Fruit fly (Drosophila melanogaster): ENCODE data around the gene Mat89Ba.
A peak's percentile ranks its signal among the peaks of the same experiment; 100 is the strongest.

The Mat89Ba gene

DNA sequence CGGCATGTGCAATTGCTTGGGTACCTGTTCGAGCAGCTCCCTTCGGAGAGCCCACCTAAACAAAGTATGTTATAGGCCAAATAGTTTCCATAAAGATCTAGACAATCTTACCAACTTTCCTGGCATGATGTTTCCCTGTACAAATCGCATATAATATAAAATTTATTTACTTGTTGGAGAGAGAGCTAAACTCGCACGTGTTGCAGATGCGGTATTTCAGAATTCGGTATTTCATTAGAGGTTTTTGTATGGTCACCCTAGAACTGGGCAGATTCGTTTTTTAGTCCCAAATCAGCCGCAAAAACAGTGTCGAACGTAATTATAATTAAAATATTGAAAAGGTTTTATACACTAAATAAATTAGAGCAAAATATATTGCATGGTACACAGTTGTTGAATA is at the start of gene Mat89Ba, which contains the start of gene gish:
Gene Mat89Ba, minus strand, starts transcription at position 231 of the 400 bp plus-strand sequence.
Gene gish, plus strand, starts transcription at position 268 of the 400 bp plus-strand sequence.
- no peak for TF ChIP-seq CG15710 (tag; optimal IDR thresholded peaks at IDR 0.05)
- no peak for TF ChIP-seq fd96Ca (GFP tag; IDR thresholded peaks at IDR 0.05)
- TF ChIP-seq D1 (tag; optimal IDR thresholded peaks at IDR 0.05), result no peak
- no peak for TF ChIP-seq CG34367 (tag; optimal IDR thresholded peaks at IDR 0.05)
- no peak for TF ChIP-seq CG4496 (GFP tag; IDR thresholded peaks at IDR 0.05)
- no peak for TF ChIP-seq Pif1B (GFP tag; optimal IDR thresholded peaks at IDR 0.05)
- no peak for TF ChIP-seq CG14655 (GFP tag; optimal IDR thresholded peaks at IDR 0.05)
- TF ChIP-seq rn (GFP tag; IDR thresholded peaks at IDR 0.05), result no peak
- TF ChIP-seq gl (tag; optimal IDR thresholded peaks at IDR 0.05), result no peak

DNA sequence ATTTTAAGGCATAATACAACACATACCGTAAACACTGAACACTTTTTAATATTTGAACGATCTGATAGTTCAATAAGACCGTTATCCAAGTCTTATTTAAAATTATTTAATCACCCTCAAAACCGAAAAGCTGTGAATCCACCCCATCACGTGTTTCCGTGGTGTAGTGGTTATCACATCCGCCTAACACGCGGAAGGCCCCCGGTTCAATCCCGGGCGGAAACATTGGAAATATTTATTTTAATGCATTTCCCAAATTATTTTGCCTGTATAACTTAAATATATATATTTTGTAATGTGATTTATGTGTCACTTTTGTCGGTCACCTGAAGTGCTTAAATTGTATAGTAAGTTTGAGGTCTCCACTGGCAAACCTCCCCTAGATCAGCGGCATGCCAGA is 49.3 kb upstream of the Mat89Ba start, which contains the start of gene CG44044:
Gene CG44044, plus strand, starts transcription at position 301 of the 400 bp plus-strand sequence.
- no peak for TF ChIP-seq CG10348 (GFP tag; IDR thresholded peaks at IDR 0.05)
- TF ChIP-seq EcR (GFP tag; optimal IDR thresholded peaks at IDR 0.05), result no peak
- no peak for TF ChIP-seq Ets98B (GFP tag; IDR thresholded peaks at IDR 0.05)
- TF ChIP-seq D1 (tag; optimal IDR thresholded peaks at IDR 0.05), result no peak
- no peak for TF ChIP-seq CG4496 (GFP tag; IDR thresholded peaks at IDR 0.05)
- TF ChIP-seq fd96Ca (GFP tag; IDR thresholded peaks at IDR 0.05), result no peak
- no peak for TF ChIP-seq CG15710 (tag; optimal IDR thresholded peaks at IDR 0.05)
- TF ChIP-seq Pif1B (GFP tag; optimal IDR thresholded peaks at IDR 0.05), result no peak
- TF ChIP-seq CG8159 (tag; optimal IDR thresholded peaks at IDR 0.05), result no peak
- TF ChIP-seq CG13204 (GFP tag; optimal IDR thresholded peaks at IDR 0.05), result no peak
- no peak for TF ChIP-seq CG34367 (tag; optimal IDR thresholded peaks at IDR 0.05)
- TF ChIP-seq rn (GFP tag; IDR thresholded peaks at IDR 0.05), result no peak
- no peak for TF ChIP-seq CG12605 (GFP tag; IDR thresholded peaks at IDR 0.05)
- TF ChIP-seq Pif1A (GFP tag; optimal IDR thresholded peaks at IDR 0.05), result no peak
- no peak for TF ChIP-seq Snoo (tag; optimal IDR thresholded peaks at IDR 0.05)
- TF ChIP-seq CG14655 (GFP tag; optimal IDR thresholded peaks at IDR 0.05), result no peak
- no peak for TF ChIP-seq CG17806 (tag; optimal IDR thresholded peaks at IDR 0.05)
- TF ChIP-seq CG8301 (tag; optimal IDR thresholded peaks at IDR 0.05), result no peak
- no peak for TF ChIP-seq gl (tag; optimal IDR thresholded peaks at IDR 0.05)
- no peak for TF ChIP-seq CG9948 (tag; optimal IDR thresholded peaks at IDR 0.05)

DNA sequence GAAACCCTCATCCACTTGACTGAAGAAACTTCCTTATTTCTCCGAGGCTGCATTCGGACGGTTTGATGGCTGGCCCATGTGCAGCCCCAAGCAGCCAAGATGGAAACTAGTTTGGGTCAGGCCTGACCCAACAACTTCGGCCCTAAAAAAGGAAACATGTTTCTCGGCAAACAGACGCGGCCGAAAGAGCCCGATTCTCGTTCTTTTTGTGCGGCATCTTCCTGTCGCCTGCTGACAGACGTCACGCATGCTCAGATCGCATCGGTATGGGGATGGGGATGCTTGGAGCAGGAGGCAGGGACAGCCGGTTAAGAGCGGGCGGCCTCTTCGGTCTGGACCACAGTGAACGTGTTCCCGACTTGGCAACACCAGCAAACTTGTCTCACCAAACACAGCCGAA is 44.5 kb upstream of the Mat89Ba start:
- TF ChIP-seq Pif1B (GFP tag; optimal IDR thresholded peaks at IDR 0.05), result no peak
- no peak for TF ChIP-seq CG14655 (GFP tag; optimal IDR thresholded peaks at IDR 0.05)
- TF ChIP-seq CG8159 (tag; optimal IDR thresholded peaks at IDR 0.05), result no peak
- no peak for TF ChIP-seq CG9948 (tag; optimal IDR thresholded peaks at IDR 0.05)
- no peak for TF ChIP-seq Ets98B (GFP tag; IDR thresholded peaks at IDR 0.05)
- no peak for TF ChIP-seq rn (GFP tag; IDR thresholded peaks at IDR 0.05)
- peak; percentile 15 for TF ChIP-seq Snoo (tag; optimal IDR thresholded peaks at IDR 0.05)
- no peak for TF ChIP-seq CG32121 (GFP tag; IDR thresholded peaks at IDR 0.05)
- TF ChIP-seq CG10348 (GFP tag; IDR thresholded peaks at IDR 0.05), result no peak
- TF ChIP-seq EcR (GFP tag; optimal IDR thresholded peaks at IDR 0.05), result peak; percentile 80
- no peak for TF ChIP-seq CG17806 (tag; optimal IDR thresholded peaks at IDR 0.05)
- TF ChIP-seq CG15710 (tag; optimal IDR thresholded peaks at IDR 0.05), result no peak
- no peak for TF ChIP-seq D1 (tag; optimal IDR thresholded peaks at IDR 0.05)
- no peak for TF ChIP-seq CG8301 (tag; optimal IDR thresholded peaks at IDR 0.05)
- TF ChIP-seq fd96Ca (GFP tag; IDR thresholded peaks at IDR 0.05), result no peak
- no peak for TF ChIP-seq CG34367 (tag; optimal IDR thresholded peaks at IDR 0.05)
- peak; percentile 54; the same call in 2 of the 3 replicates for TF ChIP-seq CG4496 (GFP tag; IDR thresholded peaks at IDR 0.05)
- peak; percentile 15 for TF ChIP-seq gl (tag; optimal IDR thresholded peaks at IDR 0.05)
- no peak for TF ChIP-seq CG12605 (GFP tag; IDR thresholded peaks at IDR 0.05)
- TF ChIP-seq Pif1A (GFP tag; optimal IDR thresholded peaks at IDR 0.05), result peak; percentile 30
- TF ChIP-seq CG13204 (GFP tag; optimal IDR thresholded peaks at IDR 0.05), result peak; percentile 54

DNA sequence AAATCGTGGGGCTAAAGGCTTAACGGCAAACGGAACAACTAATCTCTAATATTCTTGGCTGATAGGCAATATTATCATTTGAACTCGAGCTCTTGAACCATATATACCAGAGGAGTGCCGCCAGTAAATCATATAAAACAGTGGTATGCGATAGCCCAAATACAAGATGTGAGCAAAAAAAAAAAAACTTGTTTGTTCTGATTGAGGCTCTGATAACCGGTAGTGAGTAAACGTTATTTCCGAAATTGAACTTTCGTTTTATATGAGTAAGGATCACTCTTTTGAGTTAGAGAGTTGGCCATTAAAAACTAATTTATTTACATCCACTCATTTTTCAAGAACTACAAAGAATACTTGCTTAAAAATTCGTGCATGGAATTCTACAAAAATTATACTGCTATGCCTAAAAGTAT is 37.9 kb upstream of the Mat89Ba start:
- TF ChIP-seq EcR (GFP tag; optimal IDR thresholded peaks at IDR 0.05) (no peak), Pif1A (GFP tag; optimal IDR thresholded peaks at IDR 0.05) (no peak), Pif1B (GFP tag; optimal IDR thresholded peaks at IDR 0.05) (no peak), CG10348 (GFP tag; IDR thresholded peaks at IDR 0.05) (no peak), CG9948 (tag; optimal IDR thresholded peaks at IDR 0.05) (no peak), rn (GFP tag; IDR thresholded peaks at IDR 0.05) (no peak), CG32121 (GFP tag; IDR thresholded peaks at IDR 0.05) (no peak), gl (tag; optimal IDR thresholded peaks at IDR 0.05) (no peak), CG15710 (tag; optimal IDR thresholded peaks at IDR 0.05) (no peak), D1 (tag; optimal IDR thresholded peaks at IDR 0.05) (no peak), CG12605 (GFP tag; IDR thresholded peaks at IDR 0.05) (no peak)

DNA sequence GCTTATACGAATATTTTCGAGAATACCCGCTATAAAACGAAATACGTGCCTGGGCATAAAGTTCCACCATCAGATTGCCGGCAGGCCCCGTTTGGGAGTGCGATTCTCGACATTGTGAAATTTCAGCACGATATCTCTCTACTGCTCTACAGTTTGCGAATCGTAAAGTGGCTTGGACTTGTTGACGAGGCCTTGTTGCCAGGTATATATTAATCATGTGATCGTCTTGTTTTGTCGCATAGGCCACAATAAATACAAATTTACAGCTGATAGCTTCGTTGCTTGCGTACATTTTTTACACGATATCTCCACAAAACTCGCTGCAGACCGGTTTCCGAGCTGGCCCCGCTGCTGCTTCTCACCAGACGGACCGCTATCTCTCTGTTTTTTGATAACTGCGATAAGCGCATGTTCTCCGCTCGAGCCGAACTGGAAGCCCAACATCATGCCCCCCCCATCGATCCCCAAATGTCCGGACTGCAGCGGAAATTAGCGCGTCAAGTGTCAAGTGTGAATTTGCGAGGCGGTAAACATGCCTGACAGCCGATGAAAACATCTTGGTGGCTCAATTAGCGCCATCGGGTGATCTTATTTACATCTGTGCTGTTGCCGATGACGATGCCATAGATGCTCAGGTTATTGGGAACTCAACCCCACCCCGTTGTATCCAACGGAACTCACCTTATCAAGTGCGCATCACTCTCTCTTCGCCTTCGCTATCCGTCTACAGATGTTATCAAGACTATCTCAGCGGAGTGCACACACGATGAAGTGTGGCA is 37.3 kb upstream of the Mat89Ba start:
- TF ChIP-seq EcR (GFP tag; optimal IDR thresholded peaks at IDR 0.05) (no peak), CG15710 (tag; optimal IDR thresholded peaks at IDR 0.05) (peak; percentile 10), CG8301 (tag; optimal IDR thresholded peaks at IDR 0.05) (no peak), gl (tag; optimal IDR thresholded peaks at IDR 0.05) (no peak), CG9948 (tag; optimal IDR thresholded peaks at IDR 0.05) (no peak), Ets98B (GFP tag; IDR thresholded peaks at IDR 0.05) (no peak), CG4496 (GFP tag; IDR thresholded peaks at IDR 0.05) (0 out of 3 replicates have a peak, but pooled peaks have one; percentile 42), Pif1A (GFP tag; optimal IDR thresholded peaks at IDR 0.05) (peak; percentile 10), CG12605 (GFP tag; IDR thresholded peaks at IDR 0.05) (0 out of 2 replicates have a peak, but pooled peaks have one; percentile 17), rn (GFP tag; IDR thresholded peaks at IDR 0.05) (no peak), fd96Ca (GFP tag; IDR thresholded peaks at IDR 0.05) (no peak), CG17806 (tag; optimal IDR thresholded peaks at IDR 0.05) (no peak), CG14655 (GFP tag; optimal IDR thresholded peaks at IDR 0.05) (no peak), CG32121 (GFP tag; IDR thresholded peaks at IDR 0.05) (peak; percentile 30; the same call in 1 of the 2 replicates), D1 (tag; optimal IDR thresholded peaks at IDR 0.05) (no peak), Snoo (tag; optimal IDR thresholded peaks at IDR 0.05) (no peak), CG34367 (tag; optimal IDR thresholded peaks at IDR 0.05) (no peak), CG8159 (tag; optimal IDR thresholded peaks at IDR 0.05) (peak; percentile 19), Pif1B (GFP tag; optimal IDR thresholded peaks at IDR 0.05) (no peak), CG10348 (GFP tag; IDR thresholded peaks at IDR 0.05) (no peak), CG13204 (GFP tag; optimal IDR thresholded peaks at IDR 0.05) (peak; percentile 67)

Measured in whole organism, pupa.